Worm (Caenorhabditis elegans) whole organism, mixed stage, embryonic: ENCODE data around the gene cpna-2.

ENCODE experiments used
- elt-3 ChIP-seq: fragments of 150-350 bp; optimal IDR thresholded peaks from 2 replicates; lab custom pipeline; 2014; ENCODE audit warnings: missing biosample characterization, missing genetic modification characterization
- sptf-1 ChIP-seq: sonication (generic microtip); optimal IDR thresholded peaks from 2 replicates; lab custom pipeline; 2017; ENCODE audit warnings: mild to moderate bottlenecking, missing genetic modification characterization, moderate library complexity, missing compliant biosample characterization
- unc-39 ChIP-seq: fragments of 150-350 bp; optimal IDR thresholded peaks from 2 replicates; lab custom pipeline; 2014; ENCODE audit warnings: missing biosample characterization, missing genetic modification characterization

ce11 chrII:7794222-7794621 is 69.5 kb downstream of the cpna-2 start, which contains the start of gene glr-4:
- TF ChIP-seq elt-3 = no peak
- TF ChIP-seq unc-39 (tag; lab: Kevin White, UChicago) = no peak
- no peak for TF ChIP-seq sptf-1 (tag; lab: Kevin White, UChicago)
